Fruit fly (Drosophila melanogaster) whole organism, embryonic: Measurements from ENCODE around the gene Rbp1-like.

Source experiments
- Aef1 ChIP-seq: fragments of 200-800 bp; sonication (Bioruptor generic); IDR thresholded peaks from 3 replicates; pipeline ENCODE4 v1.3.6; 2022; ENCODE audit warnings: missing biosample characterization, missing genetic modification characterization
- Antp ChIP-seq: fragments of 200-800 bp; sonication (Bioruptor generic); optimal IDR thresholded peaks from 3 replicates; lab custom pipeline; 2016; ENCODE audit warnings: missing biosample characterization, missing genetic modification characterization
- CG11696 ChIP-seq: fragments of 200-800 bp; sonication (Bioruptor generic); IDR thresholded peaks from 2 replicates; pipeline ENCODE4 v1.3.6; 2022; ENCODE audit warnings: missing biosample characterization, missing genetic modification characterization
- CG13287 ChIP-seq: fragments of 200-800 bp; sonication (Bioruptor generic); IDR thresholded peaks from 2 replicates; pipeline ENCODE4 v1.3.6; 2022; ENCODE audit warnings: missing biosample characterization, missing genetic modification characterization; ENCODE audit not compliant: partially characterized antibody
- CG14710 ChIP-seq: fragments of 200-800 bp; sonication (Bioruptor generic); optimal IDR thresholded peaks from 3 replicates; lab custom pipeline; 2019; ENCODE audit warnings: missing biosample characterization, mild to moderate bottlenecking, missing genetic modification characterization, moderate library complexity
- CG15514 ChIP-seq: fragments of 200-800 bp; sonication (Bioruptor generic); optimal IDR thresholded peaks from 3 replicates; lab custom pipeline; 2017; ENCODE audit warnings: missing biosample characterization, missing genetic modification characterization, mild to moderate bottlenecking, moderate library complexity, missing genetic modification reagents
- CG16813 ChIP-seq: fragments of 200-800 bp; sonication (Bioruptor generic); IDR thresholded peaks from 3 replicates; pipeline ENCODE4 v1.3.6; 2022; ENCODE audit warnings: missing biosample characterization, missing genetic modification characterization; ENCODE audit not compliant: partially characterized antibody
- CG17359 ChIP-seq: fragments of 200-800 bp; sonication (Bioruptor generic); optimal IDR thresholded peaks from 3 replicates; lab custom pipeline; 2018; ENCODE audit warnings: missing biosample characterization, mild to moderate bottlenecking, missing genetic modification characterization, moderate library complexity
- CG18619 ChIP-seq: fragments of 200-800 bp; sonication (Bioruptor generic); optimal IDR thresholded peaks from 3 replicates; lab custom pipeline; 2017; ENCODE audit warnings: missing biosample characterization, mild to moderate bottlenecking, missing genetic modification characterization
- CG2202 ChIP-seq: fragments of 200-800 bp; sonication (Bioruptor generic); optimal IDR thresholded peaks from 2 replicates; lab custom pipeline; 2018; ENCODE audit warnings: missing biosample characterization, mild to moderate bottlenecking, missing genetic modification characterization
- CG2875 ChIP-seq: fragments of 200-800 bp; sonication (Bioruptor generic); optimal IDR thresholded peaks from 2 replicates; lab custom pipeline; 2017; ENCODE audit warnings: missing biosample characterization, mild to moderate bottlenecking, missing genetic modification characterization, missing genetic modification reagents
- CG2889 ChIP-seq: fragments of 200-800 bp; sonication (Bioruptor generic); IDR thresholded peaks from 3 replicates; pipeline ENCODE4 v1.3.6; 2022; ENCODE audit warnings: missing biosample characterization, missing genetic modification characterization
- CG3065 ChIP-seq: fragments of 200-800 bp; sonication (Bioruptor generic); optimal IDR thresholded peaks from 2 replicates; lab custom pipeline; 2016; ENCODE audit warnings: missing biosample characterization, missing genetic modification characterization
- CG33557 ChIP-seq: fragments of 200-800 bp; sonication (Bioruptor generic); optimal IDR thresholded peaks from 2 replicates; lab custom pipeline; 2019; ENCODE audit warnings: missing biosample characterization, mild to moderate bottlenecking, missing genetic modification characterization, moderate library complexity
- CG3847 ChIP-seq: fragments of 200-800 bp; sonication (Bioruptor generic); IDR thresholded peaks from 2 replicates; pipeline ENCODE4 v1.3.6; 2022; ENCODE audit warnings: missing biosample characterization, missing genetic modification characterization
- CG7271 ChIP-seq: fragments of 200-800 bp; sonication (Bioruptor generic); optimal IDR thresholded peaks from 2 replicates; lab custom pipeline; 2018; ENCODE audit warnings: missing biosample characterization, mild to moderate bottlenecking, missing genetic modification characterization, moderate library complexity
- CG8281 ChIP-seq: fragments of 200-800 bp; sonication (Bioruptor generic); optimal IDR thresholded peaks from 2 replicates; lab custom pipeline; 2018; ENCODE audit warnings: missing biosample characterization, mild to moderate bottlenecking, missing genetic modification characterization, moderate library complexity
- CG8359 ChIP-seq: fragments of 200-800 bp; sonication (Bioruptor generic); optimal IDR thresholded peaks from 2 replicates; lab custom pipeline; 2017; ENCODE audit warnings: missing biosample characterization, mild to moderate bottlenecking, missing genetic modification characterization, borderline replicate concordance
- CG9727 ChIP-seq: fragments of 200-800 bp; sonication (Bioruptor generic); optimal IDR thresholded peaks from 3 replicates; lab custom pipeline; 2017; ENCODE audit warnings: missing biosample characterization, mild to moderate bottlenecking, missing genetic modification characterization
- CG9932 ChIP-seq: fragments of 200-800 bp; sonication (Bioruptor generic); IDR thresholded peaks from 2 replicates; pipeline ENCODE4 v1.3.6; 2022; ENCODE audit warnings: missing biosample characterization, missing genetic modification characterization
- E2f2 ChIP-seq: fragments of 200-800 bp; sonication (Bioruptor generic); IDR thresholded peaks from 2 replicates; pipeline ENCODE4 v1.3.6; 2022; ENCODE audit warnings: missing biosample characterization, missing genetic modification characterization
- HLH54F ChIP-seq: fragments of 200-800 bp; sonication (Bioruptor generic); optimal IDR thresholded peaks from 3 replicates; lab custom pipeline; 2016; ENCODE audit warnings: missing biosample characterization, missing genetic modification characterization
- Hand ChIP-seq: fragments of 200-800 bp; sonication (Bioruptor generic); optimal IDR thresholded peaks from 2 replicates; lab custom pipeline; 2017; ENCODE audit warnings: mild to moderate bottlenecking, missing biosample characterization, missing genetic modification reagents, missing genetic modification characterization
- Hr51 ChIP-seq, 2 experiments: fragments of 200-800 bp; sonication (Bioruptor generic); optimal IDR thresholded peaks; 2 replicates in 1 of 2; 3 replicates in 1 of 2; lab custom pipeline; 2016 to 2018; ENCODE audit warnings: missing biosample characterization in 2 of 2, missing genetic modification characterization in 2 of 2, mild to moderate bottlenecking in 1 of 2, moderate library complexity in 1 of 2
- Hr78 ChIP-seq, 2 experiments: fragments of 200-800 bp in 1 of 2; fragments of >200 bp in 1 of 2; sonication (Bioruptor generic) in 1 of 2; optimal IDR thresholded peaks; 2 replicates each; lab custom pipeline; 2017 to 2019; ENCODE audit warnings: missing biosample characterization in 2 of 2, missing genetic modification characterization in 2 of 2, mild to moderate bottlenecking in 1 of 2, moderate library complexity in 1 of 2
- MBD-R2 ChIP-seq: fragments of 200-800 bp; sonication (Bioruptor generic); IDR thresholded peaks from 2 replicates; pipeline ENCODE4 v1.3.6; 2022; ENCODE audit warnings: missing biosample characterization, missing genetic modification characterization
- MTF-1 ChIP-seq: fragments of 200-800 bp; sonication (Bioruptor generic); optimal IDR thresholded peaks from 2 replicates; lab custom pipeline; 2018; ENCODE audit warnings: missing biosample characterization, mild to moderate bottlenecking, missing genetic modification characterization, borderline replicate concordance
- NK7.1 ChIP-seq: fragments of 200-800 bp; sonication (Bioruptor generic); optimal IDR thresholded peaks from 3 replicates; lab custom pipeline; 2016; ENCODE audit warnings: missing biosample characterization, missing genetic modification characterization
- Pdp1 ChIP-seq, 2 experiments: fragments of 200-800 bp; sonication (Bioruptor generic); optimal IDR thresholded peaks; 3 replicates each; lab custom pipeline; 2016; ENCODE audit warnings: missing biosample characterization in 2 of 2, missing genetic modification characterization in 2 of 2, mild to moderate bottlenecking in 1 of 2, moderate library complexity in 1 of 2
- Ravus ChIP-seq: fragments of 200-800 bp; sonication (Bioruptor generic); IDR thresholded peaks from 2 replicates; pipeline ENCODE4 v1.3.6; 2022; ENCODE audit warnings: missing biosample characterization, missing genetic modification characterization
- Sin3A ChIP-seq: fragments of >200 bp; optimal IDR thresholded peaks from 2 replicates; lab custom pipeline; 2018
- ac ChIP-seq: fragments of 200-800 bp; sonication (Bioruptor generic); optimal IDR thresholded peaks from 3 replicates; lab custom pipeline; 2017; ENCODE audit warnings: missing biosample characterization, mild to moderate bottlenecking, missing genetic modification characterization
- crp ChIP-seq, 2 experiments: fragments of 200-800 bp; sonication (Bioruptor generic); optimal IDR thresholded peaks; 2 replicates in 1 of 2; 3 replicates in 1 of 2; lab custom pipeline; 2017; ENCODE audit warnings: missing biosample characterization in 2 of 2, missing genetic modification characterization in 2 of 2, mild to moderate bottlenecking in 1 of 2, moderate library complexity in 1 of 2
- grau ChIP-seq: fragments of 200-800 bp; optimal IDR thresholded peaks from 3 replicates; lab custom pipeline; 2019; ENCODE audit warnings: missing biosample characterization, mild to moderate bottlenecking, missing genetic modification characterization, moderate library complexity
- gsb-n ChIP-seq: fragments of 200-800 bp; sonication (Bioruptor generic); optimal IDR thresholded peaks from 3 replicates; lab custom pipeline; 2018; ENCODE audit warnings: missing biosample characterization, mild to moderate bottlenecking, missing genetic modification characterization
- gt ChIP-seq: fragments of 200-800 bp; sonication (Bioruptor generic); IDR thresholded peaks from 2 replicates; pipeline ENCODE4 v1.3.6; 2022; ENCODE audit warnings: missing biosample characterization, missing genetic modification characterization
- kay ChIP-seq: fragments of 200-800 bp; sonication (Bioruptor generic); optimal IDR thresholded peaks from 2 replicates; lab custom pipeline; 2016; ENCODE audit warnings: missing biosample characterization, missing genetic modification characterization
- lola ChIP-seq, 3 experiments: fragments of >200 bp in 2 of 3; fragments of 200-800 bp in 1 of 3; sonication (Bioruptor generic) in 1 of 3; optimal IDR thresholded peaks; 2 replicates each; lab custom pipeline; 2017 to 2019; ENCODE audit warnings: missing biosample characterization in 3 of 3, missing genetic modification characterization in 3 of 3, mild to moderate bottlenecking in 1 of 3, moderate library complexity in 1 of 3
- nom ChIP-seq: fragments of 200-800 bp; sonication (Bioruptor generic); optimal IDR thresholded peaks from 2 replicates; lab custom pipeline; 2017; ENCODE audit warnings: missing biosample characterization, missing genetic modification characterization, mild to moderate bottlenecking, moderate library complexity, missing genetic modification reagents
- otp ChIP-seq: fragments of 200-800 bp; sonication (Bioruptor generic); IDR thresholded peaks from 3 replicates; pipeline ENCODE4, ENCODE4 v1.3.6; 2022; ENCODE audit warnings: missing biosample characterization, missing genetic modification characterization
- ro ChIP-seq: fragments of 200-800 bp; sonication (Bioruptor generic); IDR thresholded peaks from 2 replicates; pipeline ENCODE4 v1.3.6; 2022; ENCODE audit warnings: missing biosample characterization, missing genetic modification characterization
- run ChIP-seq: fragments of 200-800 bp; sonication (Bioruptor generic); optimal IDR thresholded peaks from 3 replicates; lab custom pipeline; 2018; ENCODE audit warnings: missing biosample characterization, mild to moderate bottlenecking, missing genetic modification characterization
- sens ChIP-seq: fragments of 200-800 bp; sonication (Bioruptor generic); peaks from one replicate; lab custom pipeline; 2016; ENCODE audit warnings: missing biosample characterization, missing genetic modification characterization
- sr ChIP-seq: fragments of 200-800 bp; sonication (Bioruptor generic); IDR thresholded peaks from 3 replicates; pipeline ENCODE4 v1.3.6; 2022; ENCODE audit warnings: missing biosample characterization, missing genetic modification characterization
- stc ChIP-seq: fragments of 200-800 bp; sonication (Bioruptor generic); IDR thresholded peaks from 2 replicates; pipeline ENCODE4 v1.3.6; 2022; ENCODE audit warnings: missing biosample characterization, missing genetic modification characterization
- stwl ChIP-seq: fragments of 200-800 bp; sonication (Bioruptor generic); optimal IDR thresholded peaks from 3 replicates; lab custom pipeline; 2018; ENCODE audit warnings: missing biosample characterization, mild to moderate bottlenecking, missing genetic modification characterization, moderate library complexity
- tap ChIP-seq: fragments of 200-800 bp; optimal IDR thresholded peaks from 3 replicates; lab custom pipeline; 2019; ENCODE audit warnings: missing biosample characterization, mild to moderate bottlenecking, missing genetic modification characterization, moderate library complexity
- tin ChIP-seq: fragments of 200-800 bp; sonication (Bioruptor generic); optimal IDR thresholded peaks from 3 replicates; lab custom pipeline; 2016; ENCODE audit warnings: missing biosample characterization, missing genetic modification characterization
- trh ChIP-seq: fragments of 200-800 bp; sonication (Bioruptor generic); optimal IDR thresholded peaks from 2 replicates; lab custom pipeline; 2016; ENCODE audit warnings: missing biosample characterization, missing genetic modification characterization

The Rbp1-like gene

DNA sequence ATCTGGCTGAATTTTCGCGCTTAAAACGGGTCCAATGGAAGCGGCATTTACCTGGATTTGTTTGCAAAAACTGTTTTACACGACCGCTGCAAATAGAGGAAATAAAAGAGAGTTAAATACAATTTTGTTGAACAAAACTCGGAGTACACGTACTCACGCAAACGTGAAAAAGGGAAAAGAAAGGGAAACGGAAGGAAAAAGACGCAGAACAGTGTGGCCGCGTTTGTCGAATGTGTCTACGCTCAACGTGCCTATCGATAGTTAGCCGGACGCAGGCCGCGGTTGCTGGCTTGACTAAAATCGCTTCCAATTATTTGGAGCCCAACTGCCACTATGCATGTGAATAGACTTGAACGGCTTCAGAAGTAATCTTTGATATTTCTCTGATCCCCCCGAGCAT is 47.2 kb downstream of the Rbp1-like start, which contains the start of gene RpS15Aa (continued):
- TF ChIP-seq Hr78 (GFP tag; optimal IDR thresholded peaks at IDR 0.05; lab: Kevin White, UChicago), result no peak
- TF ChIP-seq CG13287, result peak; percentile 40
- TF ChIP-seq CG8281 (tag; lab: Kevin White, UChicago), result peak; percentile 15
- peak; percentile 62 for TF ChIP-seq trh (GFP tag; lab: Kevin White, UChicago)
- TF ChIP-seq CG3847 (GFP tag; lab: Robert Waterston, UW), result peak; percentile 82
- TF ChIP-seq Ravus, result no peak; the same call in 1 of the 2 replicates
- peak; percentile 39 for TF ChIP-seq tin
- peak; percentile 76 for TF ChIP-seq CG9932 (GFP tag; lab: Robert Waterston, UW)
- no peak for TF ChIP-seq kay (GFP tag; lab: Kevin White, UChicago)
- TF ChIP-seq CG14710, result peak; percentile 37
- peak; percentile 93 for TF ChIP-seq sens (GFP tag; lab: Kevin White, UChicago)
- peak; percentile 63 for TF ChIP-seq CG2875
- TF ChIP-seq MTF-1 (GFP tag; lab: Kevin White, UChicago), result peak; percentile 91
- TF ChIP-seq gt (GFP tag; lab: Robert Waterston, UW), result peak; percentile 49; the same call in 1 of the 2 replicates
- peak; percentile 65; the same call in 2 of the 3 replicates for TF ChIP-seq CG16813 (GFP tag; lab: Robert Waterston, UW)
- TF ChIP-seq Hand (GFP tag; lab: Kevin White, UChicago), result peak; percentile 54
- TF ChIP-seq Pdp1 (GFP tag; optimal IDR thresholded peaks at IDR 0.05; lab: Kevin White, UChicago), result peak; percentile 53 to 69
- peak in 1 of 2 experiments; percentile 42 for TF ChIP-seq crp (GFP tag; optimal IDR thresholded peaks at IDR 0.05; lab: Kevin White, UChicago)
- TF ChIP-seq Antp (GFP tag; lab: Kevin White, UChicago), result peak; percentile 69
- TF ChIP-seq stwl (tag; lab: Kevin White, UChicago), result peak; percentile 26
- peak; percentile 38 for TF ChIP-seq CG8359 (GFP tag; lab: Kevin White, UChicago)
- TF ChIP-seq CG9727, result peak; percentile 81
- peak; percentile 60 for TF ChIP-seq NK7.1 (GFP tag; lab: Kevin White, UChicago)
- peak; percentile 67 for TF ChIP-seq Aef1
- TF ChIP-seq CG7271, result peak; percentile 75
- TF ChIP-seq CG11696 (GFP tag; lab: Robert Waterston, UW), result no peak
- peak; percentile 56; the same call in 1 of the 2 replicates for TF ChIP-seq MBD-R2 (GFP tag; lab: Robert Waterston, UW)
- TF ChIP-seq ro (GFP tag; lab: Robert Waterston, UW), result 0 out of 2 replicates have a peak, but pooled peaks have one; percentile 17
- TF ChIP-seq nom (GFP tag; lab: Kevin White, UChicago), result peak; percentile 86
- TF ChIP-seq CG18619 (GFP tag; lab: Kevin White, UChicago), result peak; percentile 85
- TF ChIP-seq CG15514 (GFP tag; lab: Kevin White, UChicago), result peak; percentile 84
- TF ChIP-seq gsb-n (tag; lab: Kevin White, UChicago), result peak; percentile 47
- TF ChIP-seq run (tag; lab: Kevin White, UChicago), result peak; percentile 38
- TF ChIP-seq grau (tag; lab: Kevin White, UChicago), result peak; percentile 59
- peak; percentile 86 for TF ChIP-seq otp
- TF ChIP-seq stc (GFP tag; lab: Robert Waterston, UW), result peak; percentile 68
- peak; percentile 83 for TF ChIP-seq sr (GFP tag; lab: Robert Waterston, UW)
- peak; percentile 67 for TF ChIP-seq HLH54F
- TF ChIP-seq CG2889 (GFP tag; lab: Robert Waterston, UW), result peak; percentile 54; the same call in 1 of the 3 replicates
- no peak for TF ChIP-seq lola (GFP tag; optimal IDR thresholded peaks at IDR 0.05; lab: Kevin White, UChicago)
- TF ChIP-seq E2f2 (GFP tag; lab: Robert Waterston, UW), result peak; percentile 33
- peak; percentile 58 for TF ChIP-seq tap
- TF ChIP-seq CG33557 (GFP tag; lab: Kevin White, UChicago), result peak; percentile 24
- TF ChIP-seq CG17359, result peak; percentile 59
- TF ChIP-seq Hr51 (GFP tag; optimal IDR thresholded peaks at IDR 0.05; lab: Kevin White, UChicago), result peak; percentile 34 to 67
- TF ChIP-seq ac (GFP tag; lab: Kevin White, UChicago), result peak; percentile 53
- TF ChIP-seq CG2202 (tag; lab: Kevin White, UChicago), result peak; percentile 52
- TF ChIP-seq CG3065 (GFP tag; lab: Kevin White, UChicago), result peak; percentile 9
- TF ChIP-seq Sin3A (lab: Kevin White, UChicago), result peak; percentile 21
